Worm (Caenorhabditis elegans) whole organism, late embryonic: Measurements from ENCODE around the gene Y45F3A.8.

Source experiments
- C08G9.2 ChIP-seq: sonication (generic microtip); optimal IDR thresholded peaks from 2 replicates; lab custom pipeline; 2016; ENCODE audit warnings: mild to moderate bottlenecking, missing genetic modification characterization, moderate library complexity, missing compliant biosample characterization
- F13H6.1 ChIP-seq: sonication (generic microtip); optimal IDR thresholded peaks from 2 replicates; lab custom pipeline; 2016; ENCODE audit warnings: missing genetic modification characterization, missing compliant biosample characterization
- K09A11.1 ChIP-seq: sonication (generic microtip); optimal IDR thresholded peaks from 2 replicates; lab custom pipeline; 2017; ENCODE audit warnings: antibody characterized with exemption, mild to moderate bottlenecking, missing genetic modification characterization, missing compliant biosample characterization; ENCODE audit not compliant: insufficient read depth
- ceh-18 ChIP-seq: sonication (generic microtip); optimal IDR thresholded peaks from 2 replicates; lab custom pipeline; 2016; ENCODE audit warnings: missing genetic modification characterization, missing compliant biosample characterization
- ceh-2 ChIP-seq: sonication (generic microtip); optimal IDR thresholded peaks from 2 replicates; lab custom pipeline; 2016; ENCODE audit warnings: missing genotype, missing genetic modification characterization, missing compliant biosample characterization
- ceh-31 ChIP-seq: sonication (generic microtip); optimal IDR thresholded peaks from 2 replicates; lab custom pipeline; 2016; ENCODE audit warnings: missing genetic modification characterization, missing compliant biosample characterization
- ceh-34 ChIP-seq: sonication (generic microtip); optimal IDR thresholded peaks from 2 replicates; lab custom pipeline; 2016; ENCODE audit warnings: mild to moderate bottlenecking, missing genetic modification characterization, missing compliant biosample characterization
- ceh-45 ChIP-seq: fragments of 200-800 bp; sonication (Bioruptor generic); IDR thresholded peaks from 2 replicates; pipeline ENCODE4 v1.3.6; 2022; ENCODE audit warnings: missing genetic modification reagents, missing genetic modification characterization, missing compliant biosample characterization
- ceh-48 ChIP-seq: sonication (generic microtip); optimal IDR thresholded peaks from 2 replicates; lab custom pipeline; 2016; ENCODE audit warnings: missing genetic modification characterization, inconsistent platforms, missing compliant biosample characterization
- ceh-6 ChIP-seq: fragments of 200-800 bp; sonication (Bioruptor generic); optimal IDR thresholded peaks from 2 replicates; lab custom pipeline; 2018; ENCODE audit warnings: mild to moderate bottlenecking, missing genetic modification characterization, missing compliant biosample characterization
- elt-2 ChIP-seq: sonication (generic microtip); optimal IDR thresholded peaks from 2 replicates; lab custom pipeline; 2016; ENCODE audit warnings: missing genetic modification reagents, missing genetic modification characterization, missing compliant biosample characterization
- elt-4 ChIP-seq: sonication (generic microtip); optimal IDR thresholded peaks from 2 replicates; lab custom pipeline; 2016; ENCODE audit warnings: missing genetic modification characterization, missing compliant biosample characterization
- ets-4 ChIP-seq: sonication (generic microtip); optimal IDR thresholded peaks from 2 replicates; lab custom pipeline; 2016; ENCODE audit warnings: missing genetic modification characterization, missing compliant biosample characterization
- eyg-1 ChIP-seq: sonication (generic microtip); optimal IDR thresholded peaks from 2 replicates; lab custom pipeline; 2016; ENCODE audit warnings: missing genotype, missing genetic modification characterization, missing compliant biosample characterization
- fkh-6 ChIP-seq: sonication (generic microtip); optimal IDR thresholded peaks from 2 replicates; lab custom pipeline; 2016; ENCODE audit warnings: missing genetic modification characterization, missing compliant biosample characterization
- gmeb-2 ChIP-seq: sonication (generic microtip); optimal IDR thresholded peaks from 2 replicates; lab custom pipeline; 2016; ENCODE audit warnings: missing genetic modification characterization, inconsistent platforms, missing compliant biosample characterization
- hlh-15 ChIP-seq: sonication (generic microtip); optimal IDR thresholded peaks from 2 replicates; lab custom pipeline; 2016; ENCODE audit warnings: missing genetic modification characterization, missing compliant biosample characterization
- hlh-30 ChIP-seq: sonication (generic microtip); optimal IDR thresholded peaks from 2 replicates; lab custom pipeline; 2017; ENCODE audit warnings: antibody characterized with exemption, missing genetic modification characterization, missing compliant biosample characterization; ENCODE audit not compliant: insufficient read depth
- hlh-6 ChIP-seq: sonication (generic microtip); optimal IDR thresholded peaks from 2 replicates; lab custom pipeline; 2016; ENCODE audit warnings: missing genotype, missing genetic modification characterization, missing compliant biosample characterization
- lin-11 ChIP-seq: fragments of 200-800 bp; sonication (Bioruptor generic); optimal IDR thresholded peaks from 2 replicates; lab custom pipeline; 2018; ENCODE audit warnings: mild to moderate bottlenecking, missing genetic modification characterization, missing compliant biosample characterization
- mec-3 ChIP-seq: sonication (generic microtip); optimal IDR thresholded peaks from 2 replicates; lab custom pipeline; 2016; ENCODE audit warnings: borderline replicate concordance, missing genetic modification characterization, missing compliant biosample characterization
- nfya-1 ChIP-seq: sonication (generic microtip); optimal IDR thresholded peaks from 2 replicates; lab custom pipeline; 2017; ENCODE audit warnings: missing genetic modification characterization, mild to moderate bottlenecking, missing compliant biosample characterization, antibody characterized with exemption, moderate library complexity
- nhr-11 ChIP-seq: fragments of 150-350 bp; optimal IDR thresholded peaks from 2 replicates; lab custom pipeline; 2014; ENCODE audit warnings: missing biosample characterization, missing genetic modification characterization
- nhr-232 ChIP-seq: sonication (generic microtip); optimal IDR thresholded peaks from 2 replicates; lab custom pipeline; 2016; ENCODE audit warnings: missing genetic modification characterization, missing compliant biosample characterization
- pax-1 ChIP-seq: fragments of 150-350 bp; optimal IDR thresholded peaks from 2 replicates; lab custom pipeline; 2014; ENCODE audit warnings: missing biosample characterization, missing genetic modification characterization
- pha-4 ChIP-seq: fragments of 150-350 bp; optimal IDR thresholded peaks from 2 replicates; lab custom pipeline; 2018; ENCODE audit warnings: missing biosample characterization, missing genetic modification reagents, missing genetic modification characterization
- pros-1 ChIP-seq: fragments of 150-350 bp; optimal IDR thresholded peaks from 2 replicates; lab custom pipeline; 2014; ENCODE audit warnings: missing biosample characterization, missing genetic modification reagents, missing genetic modification characterization
- rnt-1 ChIP-seq: sonication (generic microtip); optimal IDR thresholded peaks from 2 replicates; lab custom pipeline; 2016; ENCODE audit warnings: missing genetic modification characterization, missing compliant biosample characterization
- sox-4 ChIP-seq: sonication (generic microtip); optimal IDR thresholded peaks from 2 replicates; lab custom pipeline; 2017; ENCODE audit warnings: mild to moderate bottlenecking, missing genetic modification characterization, inconsistent platforms, missing compliant biosample characterization
- syd-9 ChIP-seq: sonication (generic microtip); optimal IDR thresholded peaks from 2 replicates; lab custom pipeline; 2016; ENCODE audit warnings: mild to moderate bottlenecking, missing genetic modification characterization, moderate library complexity, missing compliant biosample characterization
- tbx-2 ChIP-seq: sonication (generic microtip); optimal IDR thresholded peaks from 2 replicates; lab custom pipeline; 2016; ENCODE audit warnings: missing genetic modification characterization, missing compliant biosample characterization
- unc-86 ChIP-seq: sonication (generic microtip); optimal IDR thresholded peaks from 2 replicates; lab custom pipeline; 2016; ENCODE audit warnings: missing genetic modification characterization, missing compliant biosample characterization
- zip-5 ChIP-seq: sonication (generic microtip); optimal IDR thresholded peaks from 2 replicates; lab custom pipeline; 2016; ENCODE audit warnings: missing genetic modification characterization, missing compliant biosample characterization

Gene Y45F3A.8

DNA sequence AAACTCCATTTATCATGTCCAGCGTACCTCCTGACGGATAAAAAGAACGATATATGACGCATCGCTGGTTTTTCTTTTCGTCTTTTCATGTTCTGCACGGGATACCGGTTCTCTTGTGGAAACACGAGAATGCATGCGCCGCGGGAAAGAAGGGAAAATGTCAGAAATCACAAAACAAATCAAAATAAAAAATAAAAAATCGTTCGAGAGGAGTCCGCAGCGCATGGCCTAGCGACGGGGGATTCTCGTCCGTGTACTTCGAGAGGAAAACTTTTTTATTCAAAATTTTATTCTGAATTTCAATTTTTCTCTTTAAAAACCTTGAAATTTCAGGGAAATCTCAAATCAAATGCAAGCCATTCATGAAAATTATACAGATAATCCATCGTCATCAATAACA is 28.6 kb upstream of the Y45F3A.8 start, which contains the start of the genes lron-10 and hpr-9 (continued):
- TF ChIP-seq zip-5 (tag; lab: Kevin White, UChicago) (peak; percentile 55), C08G9.2 (peak; percentile 87), gmeb-2 (tag; lab: Kevin White, UChicago) (no peak), rnt-1 (peak; percentile 3), ceh-2 (tag; lab: Kevin White, UChicago) (peak; percentile 80), F13H6.1 (tag; lab: Kevin White, UChicago) (peak; percentile 57), elt-2 (tag; lab: Kevin White, UChicago) (peak; percentile 23), tbx-2 (tag; lab: Kevin White, UChicago) (peak; percentile 84), fkh-6 (tag; lab: Kevin White, UChicago) (peak; percentile 50), ets-4 (tag; lab: Kevin White, UChicago) (peak; percentile 82), syd-9 (tag; lab: Kevin White, UChicago) (no peak)

DNA sequence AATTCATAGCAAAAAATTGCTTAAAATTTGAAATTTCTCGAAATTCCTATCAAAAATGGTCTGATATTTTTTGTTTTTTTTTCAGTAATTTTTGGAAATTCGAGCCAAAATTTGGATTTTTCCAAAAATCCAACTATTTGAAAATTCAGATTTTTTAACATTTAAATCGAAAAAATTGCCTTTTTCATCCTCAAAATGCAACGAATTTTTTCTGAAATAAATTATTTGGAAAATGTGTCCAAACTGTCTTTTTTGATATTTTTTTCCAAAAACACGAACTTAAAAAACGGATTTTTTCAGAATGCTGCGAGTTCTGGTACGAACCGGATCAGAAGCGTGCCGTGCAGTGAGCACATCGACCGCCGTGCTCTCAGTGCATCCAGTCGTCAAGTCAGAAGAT is 22.5 kb upstream of the Y45F3A.8 start, which contains the start of gene mrpl-22:
Gene mrpl-22, plus strand, starts transcription at position 301 of the 400 bp plus-strand sequence.
- TF ChIP-seq unc-86 (tag; lab: Kevin White, UChicago): no peak
- TF ChIP-seq hlh-15 (tag; lab: Kevin White, UChicago): no peak

DNA sequence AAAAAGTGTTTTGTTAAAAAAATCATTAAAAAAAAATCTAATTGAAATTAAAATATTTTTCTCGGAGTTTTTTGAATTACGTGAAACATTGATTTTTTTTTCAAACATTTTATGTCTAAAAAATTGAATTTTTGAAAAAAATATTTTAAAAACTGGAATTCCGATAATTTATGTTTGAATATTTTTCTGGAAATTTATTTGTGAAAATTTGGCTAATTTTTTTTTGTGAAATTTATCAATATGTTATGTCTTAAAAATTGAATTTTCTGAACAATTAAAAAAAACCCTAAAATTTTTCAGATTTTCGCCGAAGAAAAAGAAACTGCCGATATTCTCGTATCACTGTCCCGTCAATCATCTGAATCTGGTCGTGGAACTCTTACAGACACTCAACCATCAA is 19.7 kb upstream of the Y45F3A.8 start, which contains the start of gene Y39A1A.24:
Gene Y39A1A.24, plus strand, starts transcription at position 301 of the 400 bp plus-strand sequence.
- TF ChIP-seq ceh-48: no peak
- no peak for TF ChIP-seq nhr-11
- no peak for TF ChIP-seq sox-4 (tag; lab: Kevin White, UChicago)
- no peak for TF ChIP-seq K09A11.1 (tag; lab: Kevin White, UChicago)
- no peak for TF ChIP-seq hlh-6
- no peak for TF ChIP-seq elt-4 (tag; lab: Kevin White, UChicago)
- no peak for TF ChIP-seq elt-2 (tag; lab: Kevin White, UChicago)
- no peak for TF ChIP-seq pax-1 (tag; lab: Kevin White, UChicago)
- TF ChIP-seq mec-3 (tag; lab: Kevin White, UChicago): no peak
- TF ChIP-seq ceh-6: no peak
- TF ChIP-seq, all 69 proteins: peak for 0

DNA sequence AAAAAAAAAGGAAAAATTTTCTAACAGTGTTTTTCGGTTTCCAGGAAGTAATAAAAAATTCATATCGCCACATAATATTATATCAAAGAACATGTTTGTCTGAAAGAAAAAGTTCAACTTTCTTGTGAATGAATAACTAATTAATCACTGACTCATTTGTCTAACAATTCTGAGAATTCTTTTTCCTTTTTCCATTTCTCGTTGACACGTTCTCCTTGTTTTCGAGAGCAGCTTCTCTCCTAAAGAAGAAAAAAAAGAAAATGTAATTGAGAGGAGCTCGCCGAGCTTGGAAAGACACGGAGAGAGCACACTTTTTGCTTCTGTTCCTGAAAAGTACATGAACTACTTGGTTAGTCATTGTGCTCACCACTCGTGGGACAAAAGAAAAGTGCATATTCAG is 15.5 kb upstream of the Y45F3A.8 start:
- TF ChIP-seq pha-4 (tag; lab: Kevin White, UChicago): no peak
- TF ChIP-seq elt-4 (tag; lab: Kevin White, UChicago): no peak
- no peak for TF ChIP-seq ceh-34 (tag; lab: Kevin White, UChicago)
- TF ChIP-seq ceh-18: no peak
- TF ChIP-seq zip-5 (tag; lab: Kevin White, UChicago): no peak

DNA sequence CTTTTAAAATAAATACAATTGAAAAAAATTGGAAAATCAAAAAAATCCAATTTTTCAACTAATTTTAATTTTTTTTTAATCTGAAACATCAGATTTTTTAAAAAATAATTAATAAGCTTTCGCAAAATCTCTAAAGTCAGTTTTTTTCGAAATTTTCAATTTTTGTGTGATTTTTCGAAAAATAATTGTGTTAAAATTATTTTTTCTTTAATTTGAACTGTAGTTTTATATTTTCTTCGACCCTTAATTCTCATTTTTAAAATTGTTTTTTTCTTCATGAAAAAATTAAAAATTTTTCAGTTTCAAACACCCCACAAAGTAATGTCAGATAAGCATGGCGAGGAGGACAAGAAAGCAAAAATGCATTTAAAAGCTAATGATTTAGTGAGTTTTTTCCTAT is 12.4 kb upstream of the Y45F3A.8 start, which contains the start of gene rabx-5:
Gene rabx-5, plus strand, starts transcription at position 301 of the 400 bp plus-strand sequence.
- TF ChIP-seq lin-11 (tag; lab: Kevin White, UChicago): no peak
- TF ChIP-seq unc-86 (tag; lab: Kevin White, UChicago): no peak
- no peak for TF ChIP-seq ceh-31 (tag; lab: Kevin White, UChicago)
- TF ChIP-seq hlh-15 (tag; lab: Kevin White, UChicago): no peak
- no peak for TF ChIP-seq nfya-1
- TF ChIP-seq mec-3 (tag; lab: Kevin White, UChicago): no peak
- no peak for TF ChIP-seq nhr-232 (tag; lab: Kevin White, UChicago)
- TF ChIP-seq ceh-45: no peak
- no peak for TF ChIP-seq hlh-30
- TF ChIP-seq pax-1 (tag; lab: Kevin White, UChicago): no peak
- TF ChIP-seq pros-1 (tag; lab: Kevin White, UChicago): no peak
- no peak for TF ChIP-seq eyg-1 (tag; lab: Kevin White, UChicago)
- TF ChIP-seq, all 69 proteins: peak for 0
